Worm (Caenorhabditis elegans) whole organism, L1 larva: ENCODE measurements around the gene R09E10.1.

Source experiments
- nhr-12 ChIP-seq: sonication (generic microtip); optimal IDR thresholded peaks from 2 replicates; lab custom pipeline; 2017; ENCODE audit warnings: missing biosample characterization, missing genetic modification characterization
- nhr-77 ChIP-seq: fragments of 150-350 bp; optimal IDR thresholded peaks from 2 replicates; lab custom pipeline; 2014; ENCODE audit warnings: missing biosample characterization, missing genetic modification characterization
- snu-23 ChIP-seq: sonication (generic microtip); optimal IDR thresholded peaks from 2 replicates; lab custom pipeline; 2016; ENCODE audit warnings: missing genetic modification characterization, missing compliant biosample characterization
- zag-1 ChIP-seq: fragments of 150-350 bp; optimal IDR thresholded peaks from 2 replicates; lab custom pipeline; 2014; ENCODE audit warnings: missing biosample characterization, missing genetic modification characterization
- ztf-4 ChIP-seq: fragments of 150-350 bp; optimal IDR thresholded peaks from 2 replicates; lab custom pipeline; 2014; ENCODE audit warnings: missing biosample characterization, missing genetic modification characterization

DNA sequence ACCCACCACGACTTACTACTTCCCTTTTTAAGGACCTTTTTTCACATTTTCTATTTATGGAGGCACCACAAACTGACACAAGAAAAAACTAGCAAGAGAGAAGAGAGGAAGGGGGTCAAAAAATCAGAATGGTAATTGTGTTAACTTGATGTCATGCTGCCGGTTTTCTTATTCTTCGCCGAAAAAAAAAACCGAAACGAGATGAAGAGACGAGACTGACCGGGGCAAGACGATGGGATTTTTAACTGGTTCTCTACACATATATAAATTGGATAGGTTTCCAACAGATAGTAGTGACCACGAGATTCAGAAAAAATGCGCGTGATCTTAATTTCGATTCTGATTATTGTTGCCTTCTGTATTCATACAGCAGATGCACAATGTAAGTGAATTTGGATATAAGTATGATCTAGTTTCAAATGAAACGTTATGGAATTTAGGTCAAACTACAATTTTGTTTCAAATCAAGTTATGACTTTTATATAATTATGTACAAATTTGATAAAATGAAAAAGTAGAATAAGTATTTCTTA lies 48.7 kb downstream of the R09E10.1 start, which contains the start of gene Y43C5A.3:
- TF ChIP-seq ztf-4 (tag; lab: Kevin White, UChicago) (no peak), snu-23 (peak; percentile 45), nhr-12 (tag; lab: Kevin White, UChicago) (no peak), zag-1 (tag; lab: Kevin White, UChicago) (no peak), nhr-77 (tag; lab: Kevin White, UChicago) (no peak)
